Worm (Caenorhabditis elegans) whole organism, late embryonic: ENCODE measurements around the gene gbh-2.

Experiments used
- C38D4.7 ChIP-seq: fragments of 200-800 bp; sonication (Bioruptor generic); optimal IDR thresholded peaks from 2 replicates; lab custom pipeline; 2018; ENCODE audit warnings: mild to moderate bottlenecking, missing genetic modification characterization, moderate library complexity, missing compliant biosample characterization
- F13H6.1 ChIP-seq: sonication (generic microtip); optimal IDR thresholded peaks from 2 replicates; lab custom pipeline; 2016; ENCODE audit warnings: missing genetic modification characterization, missing compliant biosample characterization
- Y22D7AL.16 ChIP-seq: sonication (generic microtip); optimal IDR thresholded peaks from 2 replicates; lab custom pipeline; 2016; ENCODE audit warnings: missing genetic modification characterization, missing compliant biosample characterization
- ahr-1 ChIP-seq: sonication (generic microtip); optimal IDR thresholded peaks from 2 replicates; lab custom pipeline; 2016; ENCODE audit warnings: missing genetic modification characterization, missing compliant biosample characterization
- ama-1 ChIP-seq: fragments of 150-350 bp; optimal IDR thresholded peaks from 2 replicates; lab custom pipeline; 2014
- ceh-18 ChIP-seq: sonication (generic microtip); optimal IDR thresholded peaks from 2 replicates; lab custom pipeline; 2016; ENCODE audit warnings: missing genetic modification characterization, missing compliant biosample characterization
- ceh-19 ChIP-seq: fragments of 200-800 bp; sonication (Bioruptor generic); optimal IDR thresholded peaks from 2 replicates; lab custom pipeline; 2018; ENCODE audit warnings: mild to moderate bottlenecking, missing genetic modification characterization, missing compliant biosample characterization
- ceh-45 ChIP-seq: fragments of 200-800 bp; sonication (Bioruptor generic); IDR thresholded peaks from 2 replicates; pipeline ENCODE4 v1.3.6; 2022; ENCODE audit warnings: missing genetic modification reagents, missing genetic modification characterization, missing compliant biosample characterization
- ceh-6 ChIP-seq: fragments of 200-800 bp; sonication (Bioruptor generic); optimal IDR thresholded peaks from 2 replicates; lab custom pipeline; 2018; ENCODE audit warnings: mild to moderate bottlenecking, missing genetic modification characterization, missing compliant biosample characterization
- che-1 ChIP-seq: sonication (generic microtip); optimal IDR thresholded peaks from 2 replicates; lab custom pipeline; 2016; ENCODE audit warnings: mild to moderate bottlenecking, missing genetic modification characterization, missing compliant biosample characterization
- dmd-4 ChIP-seq: sonication (generic microtip); optimal IDR thresholded peaks from 2 replicates; lab custom pipeline; 2016; ENCODE audit warnings: borderline replicate concordance, missing genetic modification characterization, missing compliant biosample characterization
- elt-2 ChIP-seq: sonication (generic microtip); optimal IDR thresholded peaks from 2 replicates; lab custom pipeline; 2016; ENCODE audit warnings: missing genetic modification reagents, missing genetic modification characterization, missing compliant biosample characterization
- ets-4 ChIP-seq: sonication (generic microtip); optimal IDR thresholded peaks from 2 replicates; lab custom pipeline; 2016; ENCODE audit warnings: missing genetic modification characterization, missing compliant biosample characterization
- eyg-1 ChIP-seq: sonication (generic microtip); optimal IDR thresholded peaks from 2 replicates; lab custom pipeline; 2016; ENCODE audit warnings: missing genotype, missing genetic modification characterization, missing compliant biosample characterization
- fax-1 ChIP-seq: sonication (generic microtip); optimal IDR thresholded peaks from 2 replicates; lab custom pipeline; 2016; ENCODE audit warnings: missing genotype, missing genetic modification characterization, missing compliant biosample characterization
- fkh-6 ChIP-seq: sonication (generic microtip); optimal IDR thresholded peaks from 2 replicates; lab custom pipeline; 2016; ENCODE audit warnings: missing genetic modification characterization, missing compliant biosample characterization
- gmeb-2 ChIP-seq: sonication (generic microtip); optimal IDR thresholded peaks from 2 replicates; lab custom pipeline; 2016; ENCODE audit warnings: missing genetic modification characterization, inconsistent platforms, missing compliant biosample characterization
- hlh-15 ChIP-seq: sonication (generic microtip); optimal IDR thresholded peaks from 2 replicates; lab custom pipeline; 2016; ENCODE audit warnings: missing genetic modification characterization, missing compliant biosample characterization
- hlh-6 ChIP-seq: sonication (generic microtip); optimal IDR thresholded peaks from 2 replicates; lab custom pipeline; 2016; ENCODE audit warnings: missing genotype, missing genetic modification characterization, missing compliant biosample characterization
- madf-2 ChIP-seq: sonication (generic microtip); optimal IDR thresholded peaks from 2 replicates; lab custom pipeline; 2017; ENCODE audit warnings: missing genetic modification characterization, missing compliant biosample characterization
- nfya-1 ChIP-seq: sonication (generic microtip); optimal IDR thresholded peaks from 2 replicates; lab custom pipeline; 2017; ENCODE audit warnings: missing genetic modification characterization, mild to moderate bottlenecking, missing compliant biosample characterization, antibody characterized with exemption, moderate library complexity
- nhr-232 ChIP-seq: sonication (generic microtip); optimal IDR thresholded peaks from 2 replicates; lab custom pipeline; 2016; ENCODE audit warnings: missing genetic modification characterization, missing compliant biosample characterization
- npax-4 ChIP-seq: sonication (generic microtip); optimal IDR thresholded peaks from 2 replicates; lab custom pipeline; 2016; ENCODE audit warnings: missing genetic modification characterization, missing compliant biosample characterization
- odd-2 ChIP-seq: sonication (generic microtip); optimal IDR thresholded peaks from 2 replicates; lab custom pipeline; 2017; ENCODE audit warnings: antibody characterized with exemption, mild to moderate bottlenecking, missing genetic modification characterization, missing compliant biosample characterization
- pag-3 ChIP-seq: sonication (generic microtip); optimal IDR thresholded peaks from 2 replicates; lab custom pipeline; 2016; ENCODE audit warnings: missing compliant biosample characterization, missing genetic modification characterization, borderline replicate concordance
- pax-1 ChIP-seq: fragments of 150-350 bp; optimal IDR thresholded peaks from 2 replicates; lab custom pipeline; 2014; ENCODE audit warnings: missing biosample characterization, missing genetic modification characterization
- pqm-1 ChIP-seq: sonication (generic microtip); optimal IDR thresholded peaks from 2 replicates; lab custom pipeline; 2016; ENCODE audit warnings: missing genetic modification characterization, missing compliant biosample characterization
- pros-1 ChIP-seq: fragments of 150-350 bp; optimal IDR thresholded peaks from 2 replicates; lab custom pipeline; 2014; ENCODE audit warnings: missing biosample characterization, missing genetic modification reagents, missing genetic modification characterization
- rnt-1 ChIP-seq: sonication (generic microtip); optimal IDR thresholded peaks from 2 replicates; lab custom pipeline; 2016; ENCODE audit warnings: missing genetic modification characterization, missing compliant biosample characterization
- sox-4 ChIP-seq: sonication (generic microtip); optimal IDR thresholded peaks from 2 replicates; lab custom pipeline; 2017; ENCODE audit warnings: mild to moderate bottlenecking, missing genetic modification characterization, inconsistent platforms, missing compliant biosample characterization
- syd-9 ChIP-seq: sonication (generic microtip); optimal IDR thresholded peaks from 2 replicates; lab custom pipeline; 2016; ENCODE audit warnings: mild to moderate bottlenecking, missing genetic modification characterization, moderate library complexity, missing compliant biosample characterization
- tbx-2 ChIP-seq: sonication (generic microtip); optimal IDR thresholded peaks from 2 replicates; lab custom pipeline; 2016; ENCODE audit warnings: missing genetic modification characterization, missing compliant biosample characterization
- tbx-7 ChIP-seq: sonication (generic microtip); optimal IDR thresholded peaks from 2 replicates; lab custom pipeline; 2016; ENCODE audit warnings: missing genotype, missing genetic modification characterization, missing compliant biosample characterization
- ttx-3 ChIP-seq: sonication (generic microtip); optimal IDR thresholded peaks from 2 replicates; lab custom pipeline; 2016; ENCODE audit warnings: missing genetic modification reagents, missing genetic modification characterization, missing compliant biosample characterization
- unc-3 ChIP-seq, 2 experiments: fragments of 200-800 bp in 1 of 2; sonication (Bioruptor generic) in 1 of 2; sonication (generic microtip) in 1 of 2; conservative IDR thresholded peaks in 1 of 2; optimal IDR thresholded peaks in 1 of 2; 2 replicates each; pipeline versions ENCODE4 v1.3.6 to Lab custom; 2016 to 2022; ENCODE audit warnings: missing compliant biosample characterization in 2 of 2, missing genetic modification characterization in 2 of 2, missing genetic modification reagents in 1 of 2
- unc-55 ChIP-seq: sonication (generic microtip); optimal IDR thresholded peaks from 2 replicates; lab custom pipeline; 2017; ENCODE audit warnings: missing biosample characterization, missing genetic modification reagents, missing genetic modification characterization
- unc-86 ChIP-seq: sonication (generic microtip); optimal IDR thresholded peaks from 2 replicates; lab custom pipeline; 2016; ENCODE audit warnings: missing genetic modification characterization, missing compliant biosample characterization
- zip-5 ChIP-seq: sonication (generic microtip); optimal IDR thresholded peaks from 2 replicates; lab custom pipeline; 2016; ENCODE audit warnings: missing genetic modification characterization, missing compliant biosample characterization
- ztf-16 ChIP-seq: sonication (generic microtip); optimal IDR thresholded peaks from 2 replicates; lab custom pipeline; 2017; ENCODE audit warnings: missing genetic modification characterization, missing compliant biosample characterization

Gene gbh-2

ce11 chrII:8466874-8467273 lies 18.8 kb upstream of the gbh-2 start, which contains the start of gene F22B5.10:
Gene F22B5.10, plus strand, starts transcription at chrII:8467174.
- no peak for TF ChIP-seq nfya-1
- TF ChIP-seq C38D4.7 (GFP tag; lab: Kevin White, UChicago): no peak
- TF ChIP-seq unc-86: no peak

ce11 chrII:8467809-8468208 lies 17.9 kb upstream of the gbh-2 start, which contains the start of gene M05D6.2:
Gene M05D6.2, plus strand, starts transcription at chrII:8468109.
- TF ChIP-seq sox-4 (tag; lab: Kevin White, UChicago) (no peak), F13H6.1 (tag; lab: Kevin White, UChicago) (no peak), fkh-6 (tag; lab: Kevin White, UChicago) (no peak), ahr-1 (no peak), che-1 (tag; lab: Kevin White, UChicago) (no peak), ets-4 (tag; lab: Kevin White, UChicago) (no peak), tbx-7 (tag; lab: Kevin White, UChicago) (no peak), madf-2 (tag; lab: Kevin White, UChicago) (no peak), ceh-18 (tag; lab: Kevin White, UChicago) (no peak)

- TF ChIP-seq eyg-1 (tag; lab: Kevin White, UChicago) (no peak), ceh-19 (no peak), ceh-45 (GFP tag; lab: Robert Waterston, UW) (no peak), unc-3 (GFP tag; conservative IDR thresholded peaks at IDR 0.05; lab: Robert Waterston, UW) (no peak), unc-3 (tag; optimal IDR thresholded peaks at IDR 0.05; lab: Kevin White, UChicago) (no peak), odd-2 (no peak), zip-5 (tag; lab: Kevin White, UChicago) (no peak)
Observed at ce11 chrII:8471139-8471538, 14.5 kb upstream of the gbh-2 start, which contains the start of gene M05D6.8. Gene M05D6.8, minus strand, starts transcription at chrII:8471239.

ce11 chrII:8472916-8473315 lies 12.8 kb upstream of the gbh-2 start:
- TF ChIP-seq unc-55 (no peak), ceh-18 (tag; lab: Kevin White, UChicago) (no peak), tbx-2 (tag; lab: Kevin White, UChicago) (no peak), ttx-3 (tag; lab: Kevin White, UChicago) (no peak), che-1 (tag; lab: Kevin White, UChicago) (no peak), ama-1 (no peak), syd-9 (tag; lab: Kevin White, UChicago) (no peak), gmeb-2 (tag; lab: Kevin White, UChicago) (no peak), ceh-19 (no peak), fkh-6 (tag; lab: Kevin White, UChicago) (no peak), npax-4 (tag; lab: Kevin White, UChicago) (no peak), Y22D7AL.16 (no peak), pros-1 (no peak), ceh-6 (GFP tag; lab: Kevin White, UChicago) (no peak), zip-5 (tag; lab: Kevin White, UChicago) (no peak), rnt-1 (no peak)

- TF ChIP-seq nhr-232 (tag; lab: Kevin White, UChicago): no peak
- no peak for TF ChIP-seq ttx-3 (tag; lab: Kevin White, UChicago)
- TF ChIP-seq syd-9 (tag; lab: Kevin White, UChicago): no peak
- TF ChIP-seq hlh-6 (tag; lab: Kevin White, UChicago): no peak
- TF ChIP-seq unc-55: no peak
- TF ChIP-seq fax-1 (tag; lab: Kevin White, UChicago): no peak
- no peak for TF ChIP-seq pag-3 (tag; lab: Kevin White, UChicago)
- TF ChIP-seq pros-1: no peak
- TF ChIP-seq F13H6.1 (tag; lab: Kevin White, UChicago): no peak
- no peak for TF ChIP-seq eyg-1 (tag; lab: Kevin White, UChicago)
- no peak for TF ChIP-seq che-1 (tag; lab: Kevin White, UChicago)
- TF ChIP-seq pax-1 (tag; lab: Kevin White, UChicago): no peak
- no peak for TF ChIP-seq pqm-1 (tag; lab: Kevin White, UChicago)
- no peak for TF ChIP-seq dmd-4 (tag; lab: Kevin White, UChicago)
- TF ChIP-seq nfya-1: no peak
- no peak for TF ChIP-seq ztf-16 (tag; lab: Kevin White, UChicago)
- TF ChIP-seq ceh-18 (tag; lab: Kevin White, UChicago): no peak
- TF ChIP-seq elt-2 (tag; lab: Kevin White, UChicago): no peak
- no peak for TF ChIP-seq hlh-15 (tag; lab: Kevin White, UChicago)
Observed at ce11 chrII:8475306-8475822, 10.3 kb upstream of the gbh-2 start, which contains the start of the genes M05D6.1 and M05D6.3. Gene M05D6.1, minus strand, starts transcription at chrII:8475406. Gene M05D6.3, plus strand, starts transcription at chrII:8475772.
